Worm (Caenorhabditis elegans) whole organism, young adult: ENCODE results near the gene T24C4.3.

Source experiments
- D2030.7 ChIP-seq: fragments of 200-800 bp; sonication (Bioruptor generic); IDR thresholded peaks from 2 replicates; pipeline ENCODE4 v1.3.6; 2022; ENCODE audit warnings: missing genetic modification reagents, missing genetic modification characterization, missing compliant biosample characterization
- F10E7.11 ChIP-seq: sonication (generic microtip); optimal IDR thresholded peaks from 2 replicates; lab custom pipeline; 2017; ENCODE audit warnings: mild to moderate bottlenecking, missing genetic modification characterization, moderate library complexity, missing compliant biosample characterization
- F22D6.2 ChIP-seq: sonication (generic microtip); optimal IDR thresholded peaks from 2 replicates; lab custom pipeline; 2016; ENCODE audit warnings: mild to moderate bottlenecking, missing genetic modification characterization, missing compliant biosample characterization
- F33H1.4 ChIP-seq: fragments of 200-800 bp; sonication (Bioruptor generic); IDR thresholded peaks from 2 replicates; pipeline ENCODE4 v1.3.6; 2022; ENCODE audit warnings: missing genetic modification reagents, missing genetic modification characterization, missing compliant biosample characterization
- F39B2.1 ChIP-seq: fragments of 200-800 bp; sonication (Bioruptor generic); IDR thresholded peaks from 2 replicates; pipeline ENCODE4 v1.3.6; 2022; ENCODE audit warnings: missing genetic modification reagents, missing genetic modification characterization, missing compliant biosample characterization
- F49E8.2 ChIP-seq: sonication (generic microtip); optimal IDR thresholded peaks from 3 replicates; lab custom pipeline; 2017; ENCODE audit warnings: missing genetic modification characterization, mild to moderate bottlenecking, missing compliant biosample characterization, antibody characterized with exemption, moderate library complexity; ENCODE audit not compliant: insufficient read depth
- F52B5.7 ChIP-seq: sonication (generic microtip); optimal IDR thresholded peaks from 2 replicates; lab custom pipeline; 2016; ENCODE audit warnings: mild to moderate bottlenecking, missing genetic modification characterization, missing compliant biosample characterization
- F57C9.4 ChIP-seq: sonication (generic microtip); optimal IDR thresholded peaks from 2 replicates; lab custom pipeline; 2017; ENCODE audit warnings: mild to moderate bottlenecking, missing genetic modification characterization, missing compliant biosample characterization
- K11D2.4 ChIP-seq: fragments of 200-800 bp; sonication (Bioruptor generic); IDR thresholded peaks from 2 replicates; pipeline ENCODE4 v1.3.6; 2022; ENCODE audit warnings: missing genetic modification reagents, missing genetic modification characterization, missing compliant biosample characterization
- T07F8.4 ChIP-seq: sonication (generic microtip); optimal IDR thresholded peaks from 2 replicates; lab custom pipeline; 2016; ENCODE audit warnings: mild to moderate bottlenecking, missing genetic modification characterization, moderate library complexity, missing compliant biosample characterization
- T26A5.8 ChIP-seq: sonication (generic microtip); optimal IDR thresholded peaks from 2 replicates; lab custom pipeline; 2016; ENCODE audit warnings: missing genetic modification characterization, missing compliant biosample characterization
- Y53G8AR.9 ChIP-seq: fragments of 200-800 bp; sonication (Bioruptor generic); conservative IDR thresholded peaks from 2 replicates; pipeline ENCODE4 v1.3.6; 2022; ENCODE audit warnings: missing genetic modification reagents, missing genetic modification characterization, missing compliant biosample characterization
- Y56A3A.18 ChIP-seq: fragments of 200-800 bp; sonication (Bioruptor generic); IDR thresholded peaks from 2 replicates; pipeline ENCODE4 v1.3.6; 2022; ENCODE audit warnings: missing genetic modification reagents, missing genetic modification characterization, missing compliant biosample characterization
- ZK185.1 ChIP-seq: sonication (generic microtip); optimal IDR thresholded peaks from 2 replicates; lab custom pipeline; 2016; ENCODE audit warnings: mild to moderate bottlenecking, missing genetic modification characterization, missing compliant biosample characterization; ENCODE audit not compliant: poor library complexity, severe bottlenecking
- bed-1 ChIP-seq: fragments of 200-800 bp; sonication (Bioruptor generic); IDR thresholded peaks from 2 replicates; pipeline ENCODE4 v1.3.6; 2022; ENCODE audit warnings: missing genetic modification reagents, missing genetic modification characterization, missing compliant biosample characterization
- cebp-2 ChIP-seq: fragments of 200-800 bp; sonication (Bioruptor generic); IDR thresholded peaks from 2 replicates; pipeline ENCODE4 v1.3.6; 2022; ENCODE audit warnings: missing genetic modification characterization, missing compliant biosample characterization
- ceh-40 ChIP-seq: fragments of 200-800 bp; sonication (Bioruptor generic); IDR thresholded peaks from 2 replicates; pipeline ENCODE4 v1.3.6; 2022; ENCODE audit warnings: missing genetic modification characterization, missing compliant biosample characterization
- ceh-58 ChIP-seq: fragments of 200-800 bp; sonication (Bioruptor generic); IDR thresholded peaks from 2 replicates; pipeline ENCODE4 v1.3.6; 2022; ENCODE audit warnings: missing genetic modification characterization, missing compliant biosample characterization
- ceh-91 ChIP-seq: fragments of 200-800 bp; sonication (Bioruptor generic); IDR thresholded peaks from 2 replicates; pipeline ENCODE4 v1.3.6; 2022; ENCODE audit warnings: missing genetic modification reagents, missing genetic modification characterization, missing compliant biosample characterization
- efl-1 ChIP-seq: fragments of 150-350 bp; optimal IDR thresholded peaks from 2 replicates; lab custom pipeline; 2014; ENCODE audit warnings: missing biosample characterization, missing genetic modification reagents, missing genetic modification characterization
- egl-18 ChIP-seq: fragments of 200-800 bp; sonication (Bioruptor generic); IDR thresholded peaks from 2 replicates; pipeline ENCODE4 v1.3.6; 2022; ENCODE audit warnings: missing genetic modification reagents, missing genetic modification characterization, missing compliant biosample characterization
- egl-44 ChIP-seq: fragments of 200-800 bp; sonication (Bioruptor generic); IDR thresholded peaks from 2 replicates; pipeline ENCODE4 v1.3.6; 2022; ENCODE audit warnings: missing genetic modification reagents, missing genetic modification characterization, missing compliant biosample characterization
- egrh-3 ChIP-seq: fragments of 200-800 bp; sonication (Bioruptor generic); IDR thresholded peaks from 2 replicates; pipeline ENCODE4 v1.3.6; 2022; ENCODE audit warnings: missing genetic modification reagents, missing genetic modification characterization, missing compliant biosample characterization
- ets-4 ChIP-seq: fragments of 200-800 bp; sonication (Bioruptor generic); optimal IDR thresholded peaks from 2 replicates; lab custom pipeline; 2018; ENCODE audit warnings: mild to moderate bottlenecking, missing genetic modification characterization, missing compliant biosample characterization
- gei-17 ChIP-seq: fragments of 200-800 bp; sonication (Bioruptor generic); optimal IDR thresholded peaks from 2 replicates; lab custom pipeline; 2018; ENCODE audit warnings: mild to moderate bottlenecking, missing genetic modification characterization, missing compliant biosample characterization
- hlh-12 ChIP-seq: sonication (generic microtip); optimal IDR thresholded peaks from 2 replicates; lab custom pipeline; 2016; ENCODE audit warnings: missing genetic modification characterization, missing compliant biosample characterization
- hrde-1 ChIP-seq: sonication (generic microtip); optimal IDR thresholded peaks from 2 replicates; lab custom pipeline; 2016; ENCODE audit warnings: missing genetic modification characterization, mild to moderate bottlenecking, missing compliant biosample characterization, moderate library complexity, missing genotype, missing genetic modification reagents, borderline replicate concordance
- lag-1 ChIP-seq: fragments of 200-800 bp; sonication (Bioruptor generic); IDR thresholded peaks from 2 replicates; pipeline ENCODE4 v1.3.6; 2022; ENCODE audit warnings: missing genetic modification reagents, missing genetic modification characterization, missing compliant biosample characterization
- lin-26 ChIP-seq: fragments of 200-800 bp; sonication (Bioruptor generic); IDR thresholded peaks from 2 replicates; pipeline ENCODE4 v1.3.6; 2022; ENCODE audit warnings: missing genetic modification reagents, missing genetic modification characterization, missing compliant biosample characterization
- lin-35 ChIP-seq, 3 experiments: fragments of 150-350 bp in 2 of 3; sonication (generic microtip) in 1 of 3; optimal IDR thresholded peaks; 2 replicates each; lab custom pipeline; 2014 to 2018; ENCODE audit warnings: missing biosample characterization in 3 of 3, missing genetic modification characterization in 3 of 3, missing genetic modification reagents in 3 of 3
- lin-40 ChIP-seq: sonication (generic microtip); optimal IDR thresholded peaks from 2 replicates; lab custom pipeline; 2016; ENCODE audit warnings: missing genetic modification characterization, mild to moderate bottlenecking, missing compliant biosample characterization, missing genotype, missing genetic modification reagents
- lsl-1 ChIP-seq: fragments of 200-800 bp; sonication (Bioruptor generic); optimal IDR thresholded peaks from 2 replicates; lab custom pipeline; 2018; ENCODE audit warnings: mild to moderate bottlenecking, missing genetic modification characterization, moderate library complexity, missing compliant biosample characterization
- madf-3 ChIP-seq: fragments of 200-800 bp; sonication (Bioruptor generic); IDR thresholded peaks from 2 replicates; pipeline ENCODE4 v1.3.6; 2022; ENCODE audit warnings: missing genetic modification reagents, missing genetic modification characterization, missing compliant biosample characterization
- madf-6 ChIP-seq: fragments of 200-800 bp; sonication (Bioruptor generic); IDR thresholded peaks from 2 replicates; pipeline ENCODE4 v1.3.6; 2022; ENCODE audit warnings: missing genetic modification reagents, missing genetic modification characterization, missing compliant biosample characterization
- nfyb-1 ChIP-seq: fragments of 200-800 bp; sonication (Bioruptor generic); IDR thresholded peaks from 2 replicates; pipeline ENCODE4 v1.3.6; 2022; ENCODE audit warnings: missing genetic modification reagents, missing genetic modification characterization, missing compliant biosample characterization
- nhr-120 ChIP-seq: fragments of 200-800 bp; sonication (Bioruptor generic); IDR thresholded peaks from 2 replicates; pipeline ENCODE4 v1.3.6; 2022; ENCODE audit warnings: missing genetic modification characterization, missing compliant biosample characterization
- nhr-179 ChIP-seq: sonication (generic microtip); optimal IDR thresholded peaks from 2 replicates; lab custom pipeline; 2016; ENCODE audit warnings: mild to moderate bottlenecking, missing genetic modification characterization, missing compliant biosample characterization
- nhr-27 ChIP-seq: fragments of 200-800 bp; sonication (Bioruptor generic); optimal IDR thresholded peaks from 2 replicates; lab custom pipeline; 2018; ENCODE audit warnings: mild to moderate bottlenecking, missing genetic modification characterization, moderate library complexity, missing compliant biosample characterization
- rcor-1 ChIP-seq: fragments of 200-800 bp; sonication (Bioruptor generic); IDR thresholded peaks from 2 replicates; pipeline ENCODE4 v1.3.6; 2022; ENCODE audit warnings: missing genetic modification reagents, missing genetic modification characterization, missing compliant biosample characterization
- rec-8 ChIP-seq, 2 experiments: sonication (generic microtip); optimal IDR thresholded peaks; 2 replicates each; lab custom pipeline; 2016; ENCODE audit warnings: mild to moderate bottlenecking in 2 of 2, missing genetic modification characterization in 2 of 2, missing genetic modification reagents in 2 of 2, missing genotype in 2 of 2, missing biosample characterization in 1 of 2, missing compliant biosample characterization in 1 of 2, moderate library complexity in 1 of 2
- repo-1 ChIP-seq: sonication (generic microtip); optimal IDR thresholded peaks from 2 replicates; lab custom pipeline; 2017; ENCODE audit warnings: mild to moderate bottlenecking, missing genetic modification characterization, missing compliant biosample characterization
- snpc-4 ChIP-seq, 5 experiments: fragments of 150-350 bp in 1 of 5; sonication (generic microtip) in 4 of 5; optimal IDR thresholded peaks; 2 replicates each; lab custom pipeline; 2014 to 2018; ENCODE audit warnings: missing genetic modification characterization in 5 of 5, missing biosample characterization in 3 of 5, antibody characterized with exemption in 2 of 5, mild to moderate bottlenecking in 2 of 5, missing compliant biosample characterization in 2 of 5, missing genotype in 2 of 5, moderate library complexity in 2 of 5, missing genetic modification reagents in 1 of 5
- unc-62 ChIP-seq: fragments of 150-350 bp; optimal IDR thresholded peaks from 2 replicates; lab custom pipeline; 2014; ENCODE audit warnings: missing biosample characterization, missing genetic modification reagents, missing genetic modification characterization
- ztf-22 ChIP-seq: fragments of 200-800 bp; sonication (Bioruptor generic); optimal IDR thresholded peaks from 2 replicates; lab custom pipeline; 2018; ENCODE audit warnings: mild to moderate bottlenecking, missing genetic modification characterization, moderate library complexity, missing compliant biosample characterization
- ztf-25 ChIP-seq: fragments of 200-800 bp; sonication (Bioruptor generic); IDR thresholded peaks from 2 replicates; pipeline ENCODE4 v1.3.6; 2022; ENCODE audit warnings: missing genetic modification reagents, missing genetic modification characterization, missing compliant biosample characterization
- ztf-3 ChIP-seq: fragments of 200-800 bp; sonication (Bioruptor generic); optimal IDR thresholded peaks from 2 replicates; lab custom pipeline; 2018; ENCODE audit warnings: mild to moderate bottlenecking, missing genetic modification characterization, missing compliant biosample characterization

Gene T24C4.3

DNA sequence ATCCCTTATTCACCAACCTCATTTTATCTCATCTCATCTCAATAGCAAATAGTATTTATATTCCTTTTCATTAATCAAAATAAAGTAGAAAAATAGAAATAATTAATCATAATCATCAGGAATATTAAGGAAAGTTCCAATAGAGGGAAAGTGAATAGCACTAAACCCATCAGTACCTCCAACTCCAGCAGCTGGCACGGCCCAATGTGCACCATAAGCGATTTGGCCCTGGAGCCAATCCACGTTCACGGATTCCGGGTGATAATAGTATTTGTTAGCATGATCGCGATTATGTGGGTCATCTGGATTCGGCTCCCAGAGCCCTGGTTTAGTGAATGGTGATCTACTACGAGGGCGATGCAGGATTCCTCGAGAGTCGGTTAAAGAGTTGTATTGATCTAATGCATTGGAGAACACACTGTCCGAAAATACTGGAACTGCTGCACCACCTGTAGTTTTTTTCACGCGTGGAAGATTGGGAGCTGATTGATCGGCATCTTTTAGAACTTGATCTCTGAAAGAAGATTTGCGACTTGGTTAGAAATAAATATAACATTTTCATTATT is 36.5 kb downstream of the T24C4.3 start (continued):
- TF ChIP-seq F49E8.2 (tag; lab: Kevin White, UChicago) (no peak), lin-35 (GFP tag; optimal IDR thresholded peaks at IDR 0.05; lab: Kevin White, UChicago) (peak in 2 of 3 experiments; percentile 36 to 47), nfyb-1 (GFP tag; lab: Robert Waterston, UW) (peak; percentile 99), T26A5.8 (tag; lab: Kevin White, UChicago) (peak; percentile 97), nhr-179 (tag; lab: Kevin White, UChicago) (peak; percentile 45), F22D6.2 (tag; lab: Kevin White, UChicago) (peak; percentile 73), F33H1.4 (peak; percentile 56), rec-8 (tag; optimal IDR thresholded peaks at IDR 0.05; lab: Kevin White, UChicago) (no peak), ceh-40 (peak; percentile 94), madf-3 (GFP tag; lab: Robert Waterston, UW) (peak; percentile 94), lsl-1 (GFP tag; lab: Kevin White, UChicago) (peak; percentile 23), gei-17 (peak; percentile 83), F39B2.1 (GFP tag; lab: Robert Waterston, UW) (peak; percentile 72; the same call in 1 of the 2 replicates), ets-4 (GFP tag; lab: Kevin White, UChicago) (peak; percentile 84), F52B5.7 (peak; percentile 99), ztf-3 (GFP tag; lab: Kevin White, UChicago) (peak; percentile 91), F10E7.11 (tag; lab: Kevin White, UChicago) (peak; percentile 98), unc-62 (no peak), F57C9.4 (tag; lab: Kevin White, UChicago) (peak; percentile 98), egl-18 (GFP tag; lab: Robert Waterston, UW) (peak; percentile 89), ztf-22 (GFP tag; lab: Kevin White, UChicago) (peak; percentile 92), lag-1 (GFP tag; lab: Robert Waterston, UW) (0 out of 2 replicates have a peak, but pooled peaks have one; percentile 78), lin-40 (tag; lab: Kevin White, UChicago) (peak; percentile 83), egrh-3 (GFP tag; lab: Robert Waterston, UW) (peak; percentile 34; the same call in 1 of the 2 replicates), hrde-1 (tag; lab: Kevin White, UChicago) (no peak), lin-26 (peak; percentile 97), snpc-4 (GFP tag; optimal IDR thresholded peaks at IDR 0.05; lab: Kevin White, UChicago) (no peak), snpc-4 (tag; optimal IDR thresholded peaks at IDR 0.05; lab: Kevin White, UChicago) (peak in 2 of 4 experiments; percentile 27 to 48), madf-6 (GFP tag; lab: Robert Waterston, UW) (peak; percentile 79), bed-1 (peak; percentile 74; the same call in 1 of the 2 replicates), ceh-58 (GFP tag; lab: Robert Waterston, UW) (peak; percentile 88; the same call in 1 of the 2 replicates), nhr-120 (GFP tag; lab: Robert Waterston, UW) (peak; percentile 92; the same call in 1 of the 2 replicates), K11D2.4 (GFP tag; lab: Robert Waterston, UW) (peak; percentile 95), cebp-2 (peak; percentile 86), nhr-27 (peak; percentile 98), egl-44 (GFP tag; lab: Robert Waterston, UW) (peak; percentile 92), repo-1 (tag; lab: Kevin White, UChicago) (peak; percentile 99), Y56A3A.18 (peak; percentile 98), T07F8.4 (tag; lab: Kevin White, UChicago) (no peak), D2030.7 (GFP tag; lab: Robert Waterston, UW) (no peak), Y53G8AR.9 (GFP tag; lab: Robert Waterston, UW) (peak; percentile 99), rcor-1 (GFP tag; lab: Robert Waterston, UW) (peak; percentile 83), ceh-91 (no peak), ZK185.1 (tag; lab: Kevin White, UChicago) (peak; percentile 61), hlh-12 (tag; lab: Kevin White, UChicago) (no peak), ztf-25 (GFP tag; lab: Robert Waterston, UW) (peak; percentile 92), efl-1 (GFP tag; lab: Kevin White, UChicago) (no peak)
